Fruit fly (Drosophila melanogaster): Measurements from ENCODE around the gene N.

N gene

dm6 chrX:3161542-3162377 lies 27.1 kb downstream of the N start:
- TF ChIP-seq pad (GFP tag; optimal IDR thresholded peaks at IDR 0.05) (peak; percentile 24), Hr96 (GFP tag; optimal IDR thresholded peaks at IDR 0.05) (no peak), tj (GFP tag; optimal IDR thresholded peaks at IDR 0.05) (peak; percentile 64)

DNA sequence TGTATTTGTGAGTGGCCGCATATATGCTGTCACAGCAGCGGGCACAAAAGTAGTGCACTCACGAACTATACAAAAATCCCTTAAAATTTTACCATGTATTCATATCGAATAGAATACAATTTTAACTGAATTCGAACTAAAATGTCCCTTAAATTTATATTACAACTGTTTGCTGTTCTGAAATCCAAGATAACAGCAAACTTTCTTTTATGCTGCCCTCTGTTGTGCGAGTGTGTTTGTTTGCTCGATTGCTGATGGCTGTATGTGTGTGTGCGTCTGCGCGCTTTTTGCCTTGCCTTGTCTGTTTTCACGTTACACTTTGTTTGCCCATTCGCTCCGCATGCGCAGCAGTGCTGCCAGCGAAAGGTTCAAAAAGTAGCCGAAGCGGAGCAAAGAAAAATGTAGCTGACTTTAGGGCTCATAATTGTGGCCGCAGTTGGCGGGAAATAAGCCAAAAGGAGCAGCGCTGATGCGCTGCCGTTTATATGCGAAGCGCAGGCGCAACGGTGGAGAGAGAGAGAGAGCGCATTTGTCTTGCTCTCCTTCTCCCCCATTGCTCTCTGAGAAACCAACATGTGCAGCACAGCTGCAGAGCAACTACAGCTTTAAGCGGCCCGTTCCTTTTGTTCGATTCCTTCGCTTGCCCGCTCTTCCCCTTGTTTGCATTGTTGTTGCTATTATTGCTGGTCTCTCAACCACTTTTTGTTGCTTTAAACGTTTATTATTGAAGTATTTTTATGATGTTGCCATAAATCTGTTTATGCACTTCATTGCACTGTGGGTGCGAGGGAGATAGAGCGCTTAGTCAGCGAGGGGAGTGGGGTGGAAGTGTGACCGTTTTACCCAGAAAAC lies 28.0 kb downstream of the N start:
- peak; percentile 51 for TF ChIP-seq tj (GFP tag; optimal IDR thresholded peaks at IDR 0.05)
- TF ChIP-seq Crg-1 (GFP tag; optimal IDR thresholded peaks at IDR 0.05), result peak; percentile 4
- TF ChIP-seq pad (GFP tag; optimal IDR thresholded peaks at IDR 0.05), result peak; percentile 85
- peak; percentile 64 for TF ChIP-seq CG7101 (tag; optimal IDR thresholded peaks at IDR 0.05)
- TF ChIP-seq CG12768 (GFP tag; optimal IDR thresholded peaks at IDR 0.05), result no peak
- TF ChIP-seq toe (GFP tag; optimal IDR thresholded peaks at IDR 0.05), result no peak
- peak; percentile 8 for TF ChIP-seq Mnt (GFP tag; optimal IDR thresholded peaks at IDR 0.05)
- TF ChIP-seq CG33017 (tag; optimal IDR thresholded peaks at IDR 0.05), result no peak
- peak; percentile 89 for TF ChIP-seq bab1 (GFP tag; optimal IDR thresholded peaks at IDR 0.05)
- peak; percentile 47 for TF ChIP-seq CG11617 (GFP tag; optimal IDR thresholded peaks at IDR 0.05)
- peak; percentile 19 for TF ChIP-seq CG5204 (GFP tag; optimal IDR thresholded peaks at IDR 0.05)
- TF ChIP-seq CG7045 (GFP tag; optimal IDR thresholded peaks at IDR 0.05), result peak; percentile 5
- peak; percentile 47 for TF ChIP-seq CG14711 (tag; optimal IDR thresholded peaks at IDR 0.05)
- peak; percentile 44 for TF ChIP-seq Hr96 (GFP tag; optimal IDR thresholded peaks at IDR 0.05)

DNA sequence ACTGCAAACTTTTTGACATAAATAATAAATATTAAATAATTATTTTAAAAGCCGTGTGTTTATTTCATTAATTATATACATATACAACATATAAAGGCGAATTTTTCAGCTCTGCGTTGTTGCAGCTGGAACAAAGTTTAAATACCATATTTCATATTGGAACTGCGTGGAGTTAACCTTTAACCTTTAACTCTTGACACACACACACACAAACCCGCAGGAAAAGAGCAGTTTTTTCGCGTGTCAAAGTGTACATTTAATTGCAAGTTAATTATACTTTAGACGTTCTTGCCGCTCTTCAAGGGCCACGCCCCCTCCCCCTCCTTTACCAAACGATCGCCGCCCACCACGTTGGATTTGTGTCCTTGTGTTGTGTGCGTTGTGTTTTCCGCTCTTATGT lies 37.5 kb downstream of the N start:
- TF ChIP-seq Mnt (GFP tag; optimal IDR thresholded peaks at IDR 0.05) (no peak), Hr96 (GFP tag; optimal IDR thresholded peaks at IDR 0.05) (no peak), CG1620 (GFP tag; optimal IDR thresholded peaks at IDR 0.05) (no peak), cnc (optimal IDR thresholded peaks at IDR 0.05) (no peak), cic (GFP tag; optimal IDR thresholded peaks at IDR 0.05) (no peak), Crg-1 (GFP tag; optimal IDR thresholded peaks at IDR 0.05) (no peak), Clk (GFP tag; optimal IDR thresholded peaks at IDR 0.05) (no peak), CG7101 (tag; optimal IDR thresholded peaks at IDR 0.05) (no peak)

- TF ChIP-seq CG1620 (GFP tag; optimal IDR thresholded peaks at IDR 0.05) (peak; percentile 41), cnc (optimal IDR thresholded peaks at IDR 0.05) (no peak), kay (GFP tag; ENCODE audit: borderline replicate concordance) (no peak), ovo (GFP tag; optimal IDR thresholded peaks at IDR 0.05) (peak; percentile 48), toe (GFP tag; optimal IDR thresholded peaks at IDR 0.05) (peak; percentile 3), bab1 (GFP tag; optimal IDR thresholded peaks at IDR 0.05) (no peak)
Observed at dm6 chrX:3173072-3173471, 38.4 kb downstream of the N start, which contains the start of gene CG18508. CG18508 (minus strand) TSS chrX:3173140.

DNA sequence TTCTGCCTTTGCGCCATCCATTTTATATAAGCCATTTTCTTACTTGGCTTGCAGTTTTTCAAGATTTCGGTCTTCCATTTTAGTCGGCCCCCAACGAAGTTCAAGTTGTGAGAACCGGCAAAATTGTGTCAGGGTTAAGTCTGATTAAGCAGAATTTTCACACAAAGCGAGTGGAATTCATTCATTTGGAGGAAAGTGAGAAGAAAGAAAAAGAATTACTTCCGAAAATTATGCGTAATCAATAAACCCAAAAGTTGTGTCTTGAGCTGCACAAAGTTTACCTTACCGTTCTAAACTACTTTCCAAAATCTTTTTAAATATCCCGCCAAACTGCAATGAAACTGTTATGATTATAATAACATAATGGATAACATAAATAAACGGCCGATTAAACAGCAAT lies 39.7 kb downstream of the N start, which contains the start of gene Fcp3C:
Gene Fcp3C (minus strand): TSS at position 101 of the 400 bp plus-strand sequence.
- peak; percentile 44 for TF ChIP-seq tj (GFP tag; optimal IDR thresholded peaks at IDR 0.05)
- TF ChIP-seq CG1620 (GFP tag; optimal IDR thresholded peaks at IDR 0.05), result no peak

dm6 chrX:3174881-3175874 lies 40.5 kb downstream of the N start, which contains the start of gene CG3939:
CG3939 (plus strand) TSS chrX:3175018.
- no peak for TF ChIP-seq tj (GFP tag; optimal IDR thresholded peaks at IDR 0.05)
- no peak for TF ChIP-seq CG33017 (tag; optimal IDR thresholded peaks at IDR 0.05)
- TF ChIP-seq CG14711 (tag; optimal IDR thresholded peaks at IDR 0.05), result no peak
- TF ChIP-seq kay (GFP tag; ENCODE audit: borderline replicate concordance), result no peak
- TF ChIP-seq cic (GFP tag; optimal IDR thresholded peaks at IDR 0.05), result no peak
- no peak for TF ChIP-seq CG7045 (GFP tag; optimal IDR thresholded peaks at IDR 0.05)
- no peak for TF ChIP-seq toe (GFP tag; optimal IDR thresholded peaks at IDR 0.05)
- no peak for TF ChIP-seq CG7101 (tag; optimal IDR thresholded peaks at IDR 0.05)
- TF ChIP-seq CG12768 (GFP tag; optimal IDR thresholded peaks at IDR 0.05), result no peak
- TF ChIP-seq CG5204 (GFP tag; optimal IDR thresholded peaks at IDR 0.05), result no peak
- no peak for TF ChIP-seq CG11617 (GFP tag; optimal IDR thresholded peaks at IDR 0.05)
- TF ChIP-seq Mnt (GFP tag; optimal IDR thresholded peaks at IDR 0.05), result no peak
- no peak for TF ChIP-seq bab1 (GFP tag; optimal IDR thresholded peaks at IDR 0.05)
- TF ChIP-seq ovo (GFP tag; optimal IDR thresholded peaks at IDR 0.05), result no peak
- TF ChIP-seq cnc (optimal IDR thresholded peaks at IDR 0.05), result no peak
